Fruit fly (Drosophila melanogaster) whole organism, larva: ENCODE measurements around the gene CG32650.

ENCODE experiments used
- noc ChIP-seq: fragments of 200-800 bp; sonication (Bioruptor generic); optimal IDR thresholded peaks from 3 replicates; lab custom pipeline; 2019; ENCODE audit warnings: missing biosample characterization, mild to moderate bottlenecking, missing genetic modification characterization, moderate library complexity

Gene CG32650

DNA sequence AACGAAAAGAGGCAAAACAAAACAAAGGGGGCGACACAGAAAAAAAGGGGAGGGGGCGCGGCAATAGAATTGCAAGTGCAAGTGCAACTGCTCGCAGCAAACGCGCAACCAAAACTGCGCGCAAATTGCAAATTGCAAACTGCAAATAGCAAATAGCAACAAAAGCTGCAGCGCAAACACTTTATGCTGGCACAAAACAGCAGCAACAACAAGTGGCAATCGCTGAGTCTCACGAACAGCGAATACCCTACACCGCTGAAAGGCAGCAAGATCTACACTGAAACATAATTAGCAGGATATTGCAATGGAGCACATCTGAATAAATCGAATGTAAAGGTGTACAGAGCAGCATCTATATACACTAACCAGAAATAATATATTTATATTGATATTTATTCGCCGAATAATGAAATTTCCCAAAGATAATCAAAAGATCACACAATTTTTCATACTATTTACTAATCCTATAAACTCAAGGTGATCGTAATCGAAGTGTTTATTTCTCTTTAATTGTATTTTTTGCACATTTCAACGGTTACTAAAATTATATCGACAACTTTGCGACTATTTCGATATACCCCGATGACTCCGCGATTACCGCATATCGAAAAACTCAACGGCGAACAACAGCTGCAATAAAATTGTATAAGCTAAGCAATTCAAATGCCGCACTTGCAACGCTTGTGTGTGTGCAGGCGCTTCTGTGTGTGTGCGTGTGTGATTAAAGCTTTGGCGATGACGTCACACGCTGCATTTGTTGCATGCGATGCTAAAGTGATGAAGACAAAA, 7.6 kb upstream of the CG32650 start, which contains the start of gene CG4404:
CG4404 (minus strand) TSS at position 118 of the 789 bp plus-strand sequence.
- TF ChIP-seq noc (tag; lab: Kevin White, UChicago) = no peak

- no peak for TF ChIP-seq noc (tag; lab: Kevin White, UChicago)
Observed at dm6 chrX:12905014-12905900, 6.8 kb upstream of the CG32650 start.

DNA sequence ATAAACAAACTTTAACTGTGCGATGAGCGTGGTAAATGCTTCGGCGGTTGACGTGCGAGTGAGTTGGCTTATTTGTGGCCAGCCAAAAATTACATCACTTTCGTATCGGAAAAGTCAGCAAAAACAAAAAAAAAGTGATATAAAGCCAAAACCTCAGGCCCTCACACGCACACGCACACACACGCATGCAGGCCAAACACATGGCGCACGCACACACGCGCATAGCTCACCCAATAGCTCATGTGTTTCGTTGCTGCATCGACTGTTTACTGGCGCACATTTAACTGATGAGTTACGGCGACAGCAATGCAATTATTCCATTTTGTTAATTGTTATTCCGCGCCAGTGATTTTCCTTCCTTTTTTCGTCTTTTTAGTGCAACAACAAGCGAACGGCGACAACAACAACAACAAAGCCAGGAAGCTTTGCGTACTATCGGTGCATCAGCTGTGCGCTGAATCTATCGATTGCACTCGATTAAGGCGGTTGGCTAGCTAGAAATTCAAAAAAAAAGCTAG, 4.7 kb upstream of the CG32650 start, which contains the start of gene Flad1:
Flad1 (minus strand) TSS at position 418 of the 518 bp plus-strand sequence.
- TF ChIP-seq noc (tag; lab: Kevin White, UChicago) = no peak

DNA sequence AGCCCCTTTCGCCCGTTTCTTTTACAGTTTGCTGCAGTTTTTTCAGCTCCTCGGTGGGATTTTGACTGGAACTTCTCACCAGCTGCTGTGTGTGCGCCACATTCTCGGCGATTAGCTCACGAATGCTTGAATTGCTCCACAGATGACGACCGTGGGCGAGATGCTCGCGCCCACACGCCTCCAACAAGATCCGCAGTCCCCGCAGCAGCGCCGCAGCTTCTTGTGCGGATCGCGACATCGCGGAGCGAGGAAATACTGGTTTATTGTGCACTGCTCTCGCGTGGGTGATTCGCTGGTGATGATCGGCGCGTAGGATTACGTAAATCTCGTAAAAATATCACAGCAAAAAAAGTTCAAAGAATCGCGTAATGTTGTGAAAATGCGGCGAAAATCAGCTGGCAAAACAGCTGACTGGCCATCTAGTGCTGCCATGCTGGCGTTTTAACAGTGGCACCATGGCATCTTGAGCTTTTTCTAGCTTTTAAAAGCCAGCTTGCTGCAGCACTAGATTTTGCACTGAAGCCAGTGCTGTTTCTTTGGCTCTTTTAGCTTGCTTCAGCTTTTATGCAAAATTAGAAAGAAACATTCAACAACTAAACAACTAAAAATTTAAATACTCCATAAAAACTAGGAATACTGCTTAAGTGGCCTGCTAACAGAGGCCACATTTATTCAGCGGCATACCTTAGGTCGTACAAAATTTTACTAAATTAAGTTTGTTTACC, 2.4 kb upstream of the CG32650 start, which contains the start of gene Coq8:
Coq8 (minus strand) TSS at position 397 of the 725 bp plus-strand sequence.
- no peak for TF ChIP-seq noc (tag; lab: Kevin White, UChicago)

DNA sequence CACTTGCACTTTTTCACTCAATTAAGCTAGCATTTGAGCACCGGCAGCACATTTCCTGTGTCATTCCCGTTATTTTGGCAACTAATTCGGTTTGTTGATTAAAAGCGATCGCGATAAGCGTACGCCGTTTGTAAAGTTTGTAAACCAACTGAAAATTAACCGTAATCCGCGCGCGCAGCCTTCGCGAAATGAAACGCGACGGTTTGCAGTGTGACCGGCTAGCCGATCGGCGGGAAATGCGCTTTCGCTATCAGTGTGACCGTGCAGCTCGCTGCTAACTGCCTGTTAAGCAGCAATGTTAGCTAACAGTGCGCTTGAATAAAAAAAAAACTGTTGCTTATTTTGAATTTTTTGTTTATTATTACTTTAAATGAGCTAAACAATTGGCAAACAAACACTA, 1.3 kb downstream of the CG32650 start, which contains the start of gene Pde9:
Pde9 (minus strand) TSS at position 178 of the 400 bp plus-strand sequence.
- no peak for TF ChIP-seq noc (tag; lab: Kevin White, UChicago)

dm6 chrX:12896393-12896792, 2.1 kb downstream of the CG32650 start:
- TF ChIP-seq noc (tag; lab: Kevin White, UChicago) = no peak

- peak; percentile 63 for TF ChIP-seq noc (tag; lab: Kevin White, UChicago)
Observed at dm6 chrX:12895114-12895723, 3.2 kb downstream of the CG32650 start.

DNA sequence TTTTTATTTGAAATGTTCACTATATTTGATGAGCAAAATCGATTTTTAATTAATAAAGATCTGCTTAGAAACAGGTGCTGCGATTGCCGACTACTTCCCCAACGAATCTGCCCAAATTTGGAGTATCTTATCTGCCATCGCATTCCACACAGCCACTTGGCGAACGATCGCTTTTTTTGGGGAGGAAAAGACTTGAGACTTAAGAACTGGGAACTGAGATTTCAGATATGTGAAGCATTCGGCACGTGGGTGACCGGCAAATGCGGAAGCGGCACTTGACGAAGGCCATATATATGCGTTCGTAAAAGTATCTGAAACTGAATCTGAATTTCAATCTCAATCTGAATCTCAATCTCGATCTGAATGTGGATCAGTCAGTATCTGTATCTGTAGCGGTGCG, 4.5 kb downstream of the CG32650 start:
- TF ChIP-seq noc (tag; lab: Kevin White, UChicago) = no peak

dm6 chrX:12891322-12892159, 6.9 kb downstream of the CG32650 start:
- no peak for TF ChIP-seq noc (tag; lab: Kevin White, UChicago)

DNA sequence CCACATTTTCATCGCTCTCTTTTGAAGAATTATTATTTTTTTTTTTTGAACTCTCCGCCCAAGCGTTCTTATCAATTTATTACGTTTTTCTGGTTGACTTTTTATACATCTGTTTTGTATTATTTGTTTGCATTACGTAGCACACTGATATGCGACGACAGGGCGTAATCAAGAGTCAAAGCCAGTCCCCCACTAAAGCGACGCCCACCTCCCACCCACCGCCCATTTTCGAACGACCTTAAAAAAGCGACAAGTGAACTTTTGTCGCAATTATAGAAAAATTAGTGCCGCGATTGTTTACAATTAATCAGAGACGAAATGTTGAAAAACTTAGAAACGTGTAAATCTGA, 7.7 kb downstream of the CG32650 start:
- TF ChIP-seq noc (tag; lab: Kevin White, UChicago) = no peak

dm6 chrX:12890166-12890825, 8.2 kb downstream of the CG32650 start:
- TF ChIP-seq noc (tag; lab: Kevin White, UChicago) = no peak

DNA sequence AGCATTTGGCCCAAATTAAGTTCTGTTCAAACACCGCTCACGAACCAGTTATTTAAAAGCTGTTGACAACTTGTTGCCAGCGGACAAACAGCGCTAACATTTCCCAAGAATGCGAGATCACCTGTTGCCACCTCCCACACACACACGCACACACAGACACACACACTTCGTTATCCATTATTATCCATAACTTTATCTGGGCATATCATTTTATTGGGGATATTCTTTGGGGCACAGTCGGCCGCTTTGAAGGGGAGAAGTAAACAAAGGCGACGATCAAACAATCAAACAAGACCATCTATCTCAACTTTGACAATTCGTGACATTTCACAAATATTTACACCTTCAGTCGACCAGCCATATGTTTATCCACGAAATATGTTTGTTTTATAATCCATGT, 9.4 kb downstream of the CG32650 start:
- no peak for TF ChIP-seq noc (tag; lab: Kevin White, UChicago)

DNA sequence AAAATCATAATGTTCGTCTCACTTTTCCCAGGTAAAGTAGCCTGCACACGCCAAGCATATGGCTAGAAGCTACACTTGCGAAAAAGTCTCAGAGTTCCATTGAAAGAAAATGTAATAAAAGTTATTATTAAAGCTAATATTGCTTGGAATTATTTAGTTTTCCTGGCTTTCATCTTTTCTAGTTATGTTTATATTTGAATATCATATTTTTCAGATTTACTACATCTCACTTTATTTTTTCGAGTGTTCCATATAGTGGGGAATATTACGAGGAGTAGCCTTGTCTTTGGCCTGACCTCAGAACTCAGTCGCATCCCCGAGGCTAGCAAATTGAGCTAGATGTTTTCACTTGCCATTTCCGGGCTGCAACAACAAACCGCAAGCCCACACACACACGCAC, 10.9 kb downstream of the CG32650 start:
- TF ChIP-seq noc (tag; lab: Kevin White, UChicago) = no peak
